Worm (Caenorhabditis elegans) whole organism, mixed stage, embryonic: ENCODE results near the gene acr-21.

ENCODE experiments used
- unc-62 ChIP-seq: fragments of 150-350 bp; optimal IDR thresholded peaks from 2 replicates; lab custom pipeline; 2014; ENCODE audit warnings: missing biosample characterization, missing genetic modification reagents, missing genetic modification characterization
- zip-8 ChIP-seq: fragments of 150-350 bp; optimal IDR thresholded peaks from 2 replicates; lab custom pipeline; 2014; ENCODE audit warnings: missing biosample characterization, missing genetic modification characterization
- ztf-11 ChIP-seq: fragments of 150-350 bp; optimal IDR thresholded peaks from 2 replicates; lab custom pipeline; 2014; ENCODE audit warnings: missing biosample characterization, missing genetic modification characterization

- TF ChIP-seq unc-62 (GFP tag; lab: Kevin White, UChicago) (no peak), ztf-11 (tag; lab: Kevin White, UChicago) (no peak), zip-8 (tag; lab: Kevin White, UChicago) (no peak)
These were observed 28.8 kb downstream of the acr-21 start, which contains the start of gene srh-40 for ce11 chrIII:6610522-6610921.
